Fruit fly (Drosophila melanogaster) Kc167 (cell line): ENCODE measurements around the gene frtz.

Source experiments
- Myc ChIP-seq: fragments of >200 bp; optimal IDR thresholded peaks from 2 replicates; lab custom pipeline; 2017; ENCODE audit warnings: missing external identifiers
- Sin3A ChIP-seq: fragments of >200 bp; optimal IDR thresholded peaks from 2 replicates; lab custom pipeline; 2018; ENCODE audit warnings: missing external identifiers
- h ChIP-seq: fragments of >200 bp; optimal IDR thresholded peaks from 3 replicates; lab custom pipeline; 2018; ENCODE audit warnings: missing external identifiers
- insv ChIP-seq: fragments of >200 bp; optimal IDR thresholded peaks from 3 replicates; lab custom pipeline; 2018; ENCODE audit warnings: missing external identifiers
- psq ChIP-seq: fragments of >200 bp; optimal IDR thresholded peaks from 2 replicates; lab custom pipeline; 2017; ENCODE audit warnings: missing external identifiers

- TF ChIP-seq Myc (lab: Kevin White, UChicago) (no peak), psq (no peak), h (lab: Kevin White, UChicago) (no peak), insv (lab: Kevin White, UChicago) (no peak), Sin3A (lab: Kevin White, UChicago) (no peak)
Observed at dm6 chr2L:1722260-1722659, 6.6 kb upstream of the frtz start.
